Worm (Caenorhabditis elegans): ENCODE data around the gene R07E3.4.

R07E3.4 gene

ce11 chrX:10333301-10333854, at the start of gene R07E3.4:
Gene R07E3.4, minus strand, starts transcription at chrX:10333351.
- peak; percentile 83 for TF ChIP-seq mml-1 (tag; optimal IDR thresholded peaks at IDR 0.05)
- peak; percentile 82 for TF ChIP-seq pqm-1 (tag; optimal IDR thresholded peaks at IDR 0.05)
- no peak for TF ChIP-seq nhr-43 (tag; optimal IDR thresholded peaks at IDR 0.05; ENCODE audit: poor library complexity, severe bottlenecking)
- no peak for TF ChIP-seq unc-39 (tag; optimal IDR thresholded peaks at IDR 0.05)
- TF ChIP-seq nhr-11 (tag; optimal IDR thresholded peaks at IDR 0.05): peak; percentile 75
- TF ChIP-seq elt-2 (tag; optimal IDR thresholded peaks at IDR 0.05): peak; percentile 80
- TF ChIP-seq pha-4 (tag; optimal IDR thresholded peaks at IDR 0.05): peak; percentile 13

- TF ChIP-seq pha-4 (tag; optimal IDR thresholded peaks at IDR 0.05): peak; percentile 32
- no peak for TF ChIP-seq unc-62 (GFP tag; optimal IDR thresholded peaks at IDR 0.05)
- TF ChIP-seq pqm-1 (tag; optimal IDR thresholded peaks at IDR 0.05): peak; percentile 5
- TF ChIP-seq skn-1 (tag; optimal IDR thresholded peaks at IDR 0.05): no peak
- peak; percentile 54 for TF ChIP-seq elt-2 (tag; optimal IDR thresholded peaks at IDR 0.05)
- TF ChIP-seq nhr-25 (tag; optimal IDR thresholded peaks at IDR 0.05): no peak
- TF ChIP-seq R02D3.7 (tag; optimal IDR thresholded peaks at IDR 0.05): no peak
- no peak for TF ChIP-seq nhr-77 (tag; optimal IDR thresholded peaks at IDR 0.05)
- no peak for TF ChIP-seq mdl-1 (tag; optimal IDR thresholded peaks at IDR 0.05)
- TF ChIP-seq ceh-82 (tag; optimal IDR thresholded peaks at IDR 0.05): no peak
These were observed 46.5 kb upstream of the R07E3.4 start, which contains the start of gene rme-4 for ce11 chrX:10379678-10380077. Gene rme-4, minus strand, starts transcription at chrX:10379845.

ce11 chrX:10377663-10378062, 44.5 kb upstream of the R07E3.4 start:
- no peak for TF ChIP-seq daf-12 (tag; optimal IDR thresholded peaks at IDR 0.05)
- no peak for TF ChIP-seq aly-2 (tag; optimal IDR thresholded peaks at IDR 0.05)
- no peak for TF ChIP-seq nhr-77 (tag; optimal IDR thresholded peaks at IDR 0.05)
- TF ChIP-seq nfya-1 (tag; optimal IDR thresholded peaks at IDR 0.05; ENCODE audit: insufficient read depth): peak; percentile 91
- no peak for TF ChIP-seq zag-1 (tag; optimal IDR thresholded peaks at IDR 0.05)
- TF ChIP-seq elt-2 (tag; optimal IDR thresholded peaks at IDR 0.05): peak; percentile 65
- TF ChIP-seq ztf-11 (tag; optimal IDR thresholded peaks at IDR 0.05): no peak
- peak; percentile 32 for TF ChIP-seq R02D3.7 (tag; optimal IDR thresholded peaks at IDR 0.05)
- TF ChIP-seq nhr-67 (tag; optimal IDR thresholded peaks at IDR 0.05): no peak
- TF ChIP-seq nhr-11 (tag; optimal IDR thresholded peaks at IDR 0.05): no peak
- TF ChIP-seq fkh-2 (tag; optimal IDR thresholded peaks at IDR 0.05): no peak
- peak; percentile 53 for TF ChIP-seq ceh-82 (tag; optimal IDR thresholded peaks at IDR 0.05)
- TF ChIP-seq nhr-237 (tag; optimal IDR thresholded peaks at IDR 0.05): no peak
- no peak for TF ChIP-seq elt-3 (tag; optimal IDR thresholded peaks at IDR 0.05)
- TF ChIP-seq sea-2 (GFP tag; optimal IDR thresholded peaks at IDR 0.05): no peak
- TF ChIP-seq mml-1 (tag; optimal IDR thresholded peaks at IDR 0.05): no peak
- peak; percentile 83 for TF ChIP-seq lsy-12 (tag; optimal IDR thresholded peaks at IDR 0.05)
- peak; percentile 97 for TF ChIP-seq nhr-25 (tag; optimal IDR thresholded peaks at IDR 0.05)
- no peak for TF ChIP-seq unc-62 (GFP tag; optimal IDR thresholded peaks at IDR 0.05)
- TF ChIP-seq elt-1 (tag; optimal IDR thresholded peaks at IDR 0.05): peak; percentile 5
- peak; percentile 57 for TF ChIP-seq lin-39 (tag; optimal IDR thresholded peaks at IDR 0.05)
- TF ChIP-seq nhr-23 (tag; optimal IDR thresholded peaks at IDR 0.05): peak; percentile 98
- peak; percentile 61 for TF ChIP-seq skn-1 (tag; optimal IDR thresholded peaks at IDR 0.05)
- TF ChIP-seq ceh-28 (tag; optimal IDR thresholded peaks at IDR 0.05): peak; percentile 73
- no peak for TF ChIP-seq ceh-16 (tag; optimal IDR thresholded peaks at IDR 0.05)
- peak; percentile 39 for TF ChIP-seq ama-1 (optimal IDR thresholded peaks at IDR 0.05)
- TF ChIP-seq snpc-4 (tag; optimal IDR thresholded peaks at IDR 0.05): peak; percentile 83
- TF ChIP-seq pha-4 (tag; optimal IDR thresholded peaks at IDR 0.05): peak; percentile 89
- TF ChIP-seq mdl-1 (tag; optimal IDR thresholded peaks at IDR 0.05): peak; percentile 82
- TF ChIP-seq jun-1 (tag; optimal IDR thresholded peaks at IDR 0.05): peak; percentile 86
- peak; percentile 72 for TF ChIP-seq tbx-2 (tag; optimal IDR thresholded peaks at IDR 0.05)
- peak; percentile 81 for TF ChIP-seq nhr-43 (tag; optimal IDR thresholded peaks at IDR 0.05; ENCODE audit: poor library complexity, severe bottlenecking)
- TF ChIP-seq nhr-12 (tag; optimal IDR thresholded peaks at IDR 0.05): no peak
- TF ChIP-seq ZK546.5 (tag; optimal IDR thresholded peaks at IDR 0.05): no peak
- peak; percentile 68 for TF ChIP-seq lin-15B (tag; optimal IDR thresholded peaks at IDR 0.05)
- no peak for TF ChIP-seq fos-1 (tag; optimal IDR thresholded peaks at IDR 0.05)
- TF ChIP-seq unc-39 (tag; optimal IDR thresholded peaks at IDR 0.05): no peak
- TF ChIP-seq nhr-28 (tag; optimal IDR thresholded peaks at IDR 0.05): no peak
- peak; percentile 1 for TF ChIP-seq ztf-4 (tag; optimal IDR thresholded peaks at IDR 0.05)
- TF ChIP-seq fkh-10 (GFP tag; optimal IDR thresholded peaks at IDR 0.05): peak; percentile 69
- TF ChIP-seq ceh-9 (tag; optimal IDR thresholded peaks at IDR 0.05): no peak
- TF ChIP-seq pqm-1 (tag; optimal IDR thresholded peaks at IDR 0.05): peak; percentile 62
- peak; percentile 91 for TF ChIP-seq hmg-11 (tag; optimal IDR thresholded peaks at IDR 0.05)
- TF ChIP-seq eor-1 (tag; optimal IDR thresholded peaks at IDR 0.05): no peak
- peak; percentile 88 for TF ChIP-seq egl-5 (tag; optimal IDR thresholded peaks at IDR 0.05)
- TF ChIP-seq nhr-76 (tag; optimal IDR thresholded peaks at IDR 0.05): no peak
- peak; percentile 46 for TF ChIP-seq egl-27 (tag; optimal IDR thresholded peaks at IDR 0.05)

All from whole organism, L3 larva.